Worm (Caenorhabditis elegans) whole organism, L4/young adult: ENCODE results near the gene F14F3.4.

Experiments
- W03F9.2 ChIP-seq: fragments of 150-350 bp; optimal IDR thresholded peaks from 2 replicates; lab custom pipeline; 2014; ENCODE audit warnings: missing biosample characterization, missing genetic modification characterization
- dao-5 ChIP-seq: sonication (generic microtip); optimal IDR thresholded peaks from 2 replicates; lab custom pipeline; 2016; ENCODE audit warnings: missing genotype, missing genetic modification characterization, moderate library complexity, missing compliant biosample characterization
- him-1 ChIP-seq: sonication (generic microtip); optimal IDR thresholded peaks from 2 replicates; lab custom pipeline; 2016; ENCODE audit warnings: missing genotype, missing genetic modification reagents, missing genetic modification characterization, missing compliant biosample characterization

Gene F14F3.4

DNA sequence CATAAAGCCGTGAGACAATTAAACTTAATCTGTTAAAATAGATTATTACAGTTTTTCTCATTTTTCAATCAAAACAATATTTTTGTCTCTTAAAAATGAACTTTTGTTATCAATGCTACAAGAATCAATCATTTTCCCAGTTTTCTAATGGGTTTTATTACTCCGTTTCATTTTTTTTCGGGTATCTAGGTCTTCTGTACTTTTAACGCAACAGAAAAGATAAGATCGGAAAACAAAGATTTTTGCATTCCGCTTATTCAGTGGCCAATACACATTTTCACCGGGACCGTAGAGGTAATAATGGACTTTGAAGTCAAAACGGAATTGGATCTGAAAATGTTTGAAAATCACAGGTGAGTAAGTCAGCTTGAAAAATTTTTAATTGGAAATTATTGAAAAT is 32.5 kb downstream of the F14F3.4 start, which contains the start of gene C33D3.4:
Gene C33D3.4, plus strand, starts transcription at position 301 of the 400 bp plus-strand sequence.
- no peak for TF ChIP-seq him-1 (tag; lab: Kevin White, UChicago)
- no peak for TF ChIP-seq dao-5 (tag; lab: Kevin White, UChicago)
- no peak for TF ChIP-seq W03F9.2

DNA sequence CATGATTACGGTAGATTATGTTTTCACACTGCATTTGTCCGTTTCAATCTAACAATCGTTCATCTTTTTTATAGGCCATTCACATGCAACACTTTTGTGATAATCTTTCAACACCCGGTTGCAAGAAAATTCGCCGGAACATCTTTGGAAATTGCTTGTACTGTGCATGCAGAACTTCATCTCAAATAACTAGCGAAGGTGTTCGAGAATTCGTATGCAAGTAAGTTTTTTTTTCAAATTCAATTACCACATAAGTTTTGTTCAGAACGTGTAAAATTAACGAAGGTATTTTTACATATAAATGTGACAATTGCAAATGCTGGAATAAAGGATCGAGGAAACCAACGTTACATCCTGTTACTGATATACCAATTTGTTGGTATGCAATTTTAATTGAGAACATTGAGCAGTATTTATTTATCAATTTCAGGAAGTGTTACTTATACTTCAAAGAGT is 35.9 kb downstream of the F14F3.4 start, which contains the start of gene C33D3.3:
Gene C33D3.3, plus strand, starts transcription at position 51 of the 456 bp plus-strand sequence.
- TF ChIP-seq dao-5 (tag; lab: Kevin White, UChicago) (no peak), him-1 (tag; lab: Kevin White, UChicago) (no peak)

- TF ChIP-seq W03F9.2 (no peak), him-1 (tag; lab: Kevin White, UChicago) (no peak), dao-5 (tag; lab: Kevin White, UChicago) (no peak)
Measured at ce11 chrX:10482272-10482671, 38.9 kb downstream of the F14F3.4 start.

- TF ChIP-seq dao-5 (tag; lab: Kevin White, UChicago) (no peak), W03F9.2 (no peak), him-1 (tag; lab: Kevin White, UChicago) (no peak)
Measured at ce11 chrX:10480563-10481290, 40.5 kb downstream of the F14F3.4 start, which contains the start of gene elt-2. TSS of gene elt-2 (plus strand) at chrX:10481240.

- TF ChIP-seq dao-5 (tag; lab: Kevin White, UChicago) = no peak
- no peak for TF ChIP-seq W03F9.2
- no peak for TF ChIP-seq him-1 (tag; lab: Kevin White, UChicago)
Measured at ce11 chrX:10479108-10479738, 42.0 kb downstream of the F14F3.4 start.

ce11 chrX:10477172-10477985 is 43.8 kb downstream of the F14F3.4 start:
- no peak for TF ChIP-seq him-1 (tag; lab: Kevin White, UChicago)
- TF ChIP-seq dao-5 (tag; lab: Kevin White, UChicago) = no peak
- TF ChIP-seq W03F9.2 = no peak

- TF ChIP-seq him-1 (tag; lab: Kevin White, UChicago) (no peak), W03F9.2 (no peak), dao-5 (tag; lab: Kevin White, UChicago) (no peak)
Measured at ce11 chrX:10476573-10476972, 44.6 kb downstream of the F14F3.4 start, which contains the start of gene C39B10.7. TSS of gene C39B10.7 (plus strand) at chrX:10476873.

DNA sequence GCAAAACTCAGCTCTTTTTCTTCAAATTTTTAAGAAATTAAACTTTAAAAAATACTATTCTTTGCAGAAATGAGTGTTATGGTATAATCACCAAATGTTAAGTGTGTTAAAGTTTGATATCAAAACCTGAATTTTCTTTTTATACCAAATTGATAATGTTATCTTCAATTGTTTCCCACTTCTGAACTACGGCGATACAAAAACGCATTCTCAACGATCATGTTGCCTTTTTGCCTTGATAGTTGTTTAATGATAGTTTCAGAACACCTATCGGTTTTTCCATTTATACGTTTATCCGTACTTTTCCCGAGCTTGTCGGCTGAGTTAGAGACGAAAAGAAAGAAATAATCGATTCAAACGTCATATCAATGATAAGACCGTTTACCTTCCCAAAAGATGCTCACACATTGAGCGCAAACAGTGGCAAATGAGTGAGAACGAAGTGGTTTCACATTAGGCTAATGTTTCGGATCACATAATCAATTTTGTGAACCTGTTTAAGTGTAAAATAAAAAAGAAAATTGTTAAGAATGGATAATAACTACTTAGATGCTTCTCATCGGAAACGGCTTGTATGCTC is 46.1 kb downstream of the F14F3.4 start, which contains the start of gene elt-4:
Gene elt-4, plus strand, starts transcription at position 530 of the 580 bp plus-strand sequence.
- no peak for TF ChIP-seq W03F9.2
- TF ChIP-seq him-1 (tag; lab: Kevin White, UChicago) = no peak
- no peak for TF ChIP-seq dao-5 (tag; lab: Kevin White, UChicago)
